Fruit fly (Drosophila melanogaster): Measurements from ENCODE around the gene CG33189.

DNA sequence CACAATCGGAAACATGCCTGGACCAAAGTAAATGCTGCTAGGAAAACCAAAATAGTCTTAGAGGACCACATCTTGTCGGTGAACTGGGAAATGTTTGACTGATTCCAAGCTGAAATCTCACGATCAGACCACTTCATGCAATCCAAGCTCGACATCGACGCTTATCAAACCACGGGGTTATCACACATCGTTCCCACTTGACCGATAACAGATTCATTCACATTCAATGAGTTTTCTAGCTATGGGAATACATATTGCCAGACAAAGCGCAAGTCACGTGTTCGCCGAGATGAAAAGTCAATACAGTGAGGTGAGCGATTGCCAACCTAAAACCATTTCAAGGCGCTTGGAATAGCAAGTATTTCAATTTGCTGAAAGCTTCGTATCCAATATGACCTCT lies 29.1 kb upstream of the CG33189 start:
- TF ChIP-seq CG33017 (tag; optimal IDR thresholded peaks at IDR 0.05) (no peak), pad (GFP tag; optimal IDR thresholded peaks at IDR 0.05) (no peak), kay (GFP tag; ENCODE audit: borderline replicate concordance) (no peak), bab1 (GFP tag; optimal IDR thresholded peaks at IDR 0.05) (no peak), Mnt (GFP tag; optimal IDR thresholded peaks at IDR 0.05) (peak; percentile 17), CG12768 (GFP tag; optimal IDR thresholded peaks at IDR 0.05) (no peak), toe (GFP tag; optimal IDR thresholded peaks at IDR 0.05) (no peak), CG7101 (tag; optimal IDR thresholded peaks at IDR 0.05) (no peak), cic (GFP tag; optimal IDR thresholded peaks at IDR 0.05) (peak; percentile 94), CG14711 (tag; optimal IDR thresholded peaks at IDR 0.05) (no peak)
